Fruit fly (Drosophila melanogaster): ENCODE data around the gene SH3PX1.

The SH3PX1 gene

dm6 chr3L:9695647-9696046 is 18.0 kb downstream of the SH3PX1 start (continued):
- TF ChIP-seq CG18011 (GFP tag; optimal IDR thresholded peaks at IDR 0.05) (no peak), CG10431 (GFP tag; optimal IDR thresholded peaks at IDR 0.05) (no peak), HLH4C (GFP tag; IDR thresholded peaks at IDR 0.05; ENCODE audit: partially characterized antibody) (no peak), CG10959 (GFP tag; IDR thresholded peaks at IDR 0.05) (no peak), chn (GFP tag; optimal IDR thresholded peaks at IDR 0.05) (no peak), Dfd (GFP tag; optimal IDR thresholded peaks at IDR 0.05) (no peak), Rfx (GFP tag; IDR thresholded peaks at IDR 0.05) (no peak), Six4 (GFP tag; optimal IDR thresholded peaks at IDR 0.05) (no peak), Adf1 (GFP tag; IDR thresholded peaks at IDR 0.05) (no peak), Ssrp (tag; optimal IDR thresholded peaks at IDR 0.05) (peak; percentile 34), CG7839 (tag; optimal IDR thresholded peaks at IDR 0.05) (peak; percentile 59), CG32532 (GFP tag; IDR thresholded peaks at IDR 0.05) (no peak), mld (GFP tag; IDR thresholded peaks at IDR 0.05; ENCODE audit: partially characterized antibody) (no peak), CG18262 (tag; optimal IDR thresholded peaks at IDR 0.05) (peak; percentile 63), CG14441 (GFP tag; IDR thresholded peaks at IDR 0.05) (no peak), CG14050 (GFP tag; IDR thresholded peaks at IDR 0.05) (no peak), inv (GFP tag; IDR thresholded peaks at IDR 0.05; ENCODE audit: partially characterized antibody) (no peak), CG15696 (tag; optimal IDR thresholded peaks at IDR 0.05) (no peak), CG1647 (GFP tag; optimal IDR thresholded peaks at IDR 0.05) (no peak), CG10543 (GFP tag; optimal IDR thresholded peaks at IDR 0.05) (no peak), CG9817 (tag; optimal IDR thresholded peaks at IDR 0.05) (no peak), Trl (optimal IDR thresholded peaks at IDR 0.05) (no peak), Trl (GFP tag; optimal IDR thresholded peaks at IDR 0.05) (no peak), Hsf (GFP tag; optimal IDR thresholded peaks at IDR 0.05) (no peak), Elba2 (GFP tag; optimal IDR thresholded peaks at IDR 0.05) (no peak), CG8944 (GFP tag; optimal IDR thresholded peaks at IDR 0.05) (no peak), ssp (GFP tag; IDR thresholded peaks at IDR 0.05) (no peak), schlank (tag; optimal IDR thresholded peaks at IDR 0.05) (no peak), wek (GFP tag; optimal IDR thresholded peaks at IDR 0.05) (no peak), CG1024 (GFP tag; IDR thresholded peaks at IDR 0.05) (no peak), CG4854 (GFP tag; optimal IDR thresholded peaks at IDR 0.05) (no peak), tna (GFP tag; IDR thresholded peaks at IDR 0.05; ENCODE audit: partially characterized antibody) (no peak), danr (GFP tag; IDR thresholded peaks at IDR 0.05) (no peak), CG7372 (GFP tag; IDR thresholded peaks at IDR 0.05) (no peak), ftz-f1 (GFP tag; optimal IDR thresholded peaks at IDR 0.05) (no peak), CG9932 (GFP tag; IDR thresholded peaks at IDR 0.05) (no peak), Nf-YA (GFP tag; IDR thresholded peaks at IDR 0.05) (no peak), Dip2 (GFP tag; IDR thresholded peaks at IDR 0.05) (no peak), Mad (GFP tag; optimal IDR thresholded peaks at IDR 0.05) (no peak), seq (GFP tag; IDR thresholded peaks at IDR 0.05) (no peak), bab2 (GFP tag; optimal IDR thresholded peaks at IDR 0.05) (peak; percentile 11), CG12155 (GFP tag; optimal IDR thresholded peaks at IDR 0.05) (no peak), CG3995 (GFP tag; optimal IDR thresholded peaks at IDR 0.05) (no peak), scrt (GFP tag; optimal IDR thresholded peaks at IDR 0.05) (no peak), CG12769 (tag; optimal IDR thresholded peaks at IDR 0.05) (no peak), CG1792 (GFP tag; optimal IDR thresholded peaks at IDR 0.05) (no peak), ci (GFP tag; IDR thresholded peaks at IDR 0.05) (no peak), tap (tag; optimal IDR thresholded peaks at IDR 0.05) (peak; percentile 6), CG7928 (GFP tag; optimal IDR thresholded peaks at IDR 0.05) (no peak), TFAM (GFP tag; optimal IDR thresholded peaks at IDR 0.05) (no peak), Hey (tag; optimal IDR thresholded peaks at IDR 0.05) (no peak), CG10979 (tag; optimal IDR thresholded peaks at IDR 0.05) (no peak), CG10147 (GFP tag; optimal IDR thresholded peaks at IDR 0.05) (no peak)

Measured in whole organism, embryonic.